Fruit fly (Drosophila melanogaster): ENCODE measurements around the gene Uba2.

The Uba2 gene

DNA sequence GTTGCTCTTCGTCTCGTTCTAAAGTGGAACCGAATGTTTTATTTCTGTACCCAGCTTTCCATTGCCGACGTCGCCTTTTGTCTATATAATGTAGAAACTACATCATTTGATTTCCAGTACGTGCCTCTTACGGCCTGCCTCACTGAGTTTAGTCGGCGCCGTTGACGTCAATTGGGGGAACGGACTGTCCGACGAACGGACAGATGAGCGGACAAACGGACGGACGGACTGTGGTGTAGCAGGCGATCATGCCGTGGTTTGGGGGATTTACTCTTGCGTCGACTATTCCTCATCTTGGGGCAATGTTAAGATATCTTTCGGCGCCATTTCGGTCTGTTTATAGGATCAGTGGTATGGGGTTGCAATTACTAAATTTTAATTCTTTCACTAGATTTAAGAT, 46.8 kb downstream of the Uba2 start:
- TF ChIP-seq Clk (GFP tag; optimal IDR thresholded peaks at IDR 0.05): no peak
- TF ChIP-seq kay (GFP tag; ENCODE audit: borderline replicate concordance): no peak
- no peak for TF ChIP-seq CG5204 (GFP tag; optimal IDR thresholded peaks at IDR 0.05)
- TF ChIP-seq Crg-1 (GFP tag; optimal IDR thresholded peaks at IDR 0.05): no peak
- TF ChIP-seq CG33017 (tag; optimal IDR thresholded peaks at IDR 0.05): no peak
- TF ChIP-seq CG11617 (GFP tag; optimal IDR thresholded peaks at IDR 0.05): no peak
- TF ChIP-seq CG7101 (tag; optimal IDR thresholded peaks at IDR 0.05): no peak

DNA sequence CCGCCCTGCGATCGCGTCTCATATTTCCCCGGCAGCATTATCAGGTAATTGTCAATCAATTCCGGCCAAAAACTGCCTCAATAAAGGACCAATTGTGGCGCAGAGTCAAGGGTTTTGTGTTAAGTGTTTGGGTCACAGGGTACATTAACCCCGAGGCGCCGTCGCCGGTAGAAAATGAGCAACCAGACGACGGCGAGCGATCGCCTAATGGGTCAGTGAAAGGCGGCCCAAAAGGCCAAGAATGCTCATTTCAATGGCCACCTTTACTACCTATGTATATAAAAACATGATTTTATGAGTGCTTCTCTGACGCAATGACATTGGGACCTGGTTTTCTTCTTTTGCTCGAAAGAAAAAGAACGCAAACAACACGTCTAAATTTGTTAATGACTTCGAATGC, 48.0 kb downstream of the Uba2 start:
- TF ChIP-seq cnc (optimal IDR thresholded peaks at IDR 0.05): no peak
- TF ChIP-seq CG7101 (tag; optimal IDR thresholded peaks at IDR 0.05): no peak
- no peak for TF ChIP-seq kay (GFP tag; ENCODE audit: borderline replicate concordance)
- TF ChIP-seq CG11617 (GFP tag; optimal IDR thresholded peaks at IDR 0.05): no peak
- no peak for TF ChIP-seq bab1 (GFP tag; optimal IDR thresholded peaks at IDR 0.05)
- no peak for TF ChIP-seq pad (GFP tag; optimal IDR thresholded peaks at IDR 0.05)
- no peak for TF ChIP-seq tj (GFP tag; optimal IDR thresholded peaks at IDR 0.05)
- no peak for TF ChIP-seq CG12768 (GFP tag; optimal IDR thresholded peaks at IDR 0.05)

DNA sequence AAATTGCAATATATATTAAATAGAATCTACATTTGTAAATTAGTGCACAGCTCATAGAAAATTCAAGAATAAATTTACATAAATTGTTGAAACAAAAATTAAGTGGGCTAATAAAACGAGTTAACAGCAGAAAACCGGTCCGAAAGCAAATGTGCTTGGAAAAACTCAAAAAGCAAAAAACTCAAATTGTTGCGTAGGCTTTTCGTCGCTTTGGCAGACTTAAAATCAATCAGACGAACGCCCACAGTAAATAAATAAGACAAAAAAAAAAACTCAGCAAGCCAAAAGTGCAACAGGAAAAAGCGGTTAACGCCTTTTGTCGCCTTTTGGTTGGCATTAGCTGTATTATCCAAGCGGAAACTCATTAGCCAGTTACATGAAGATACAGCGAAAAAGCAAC, 49.7 kb downstream of the Uba2 start:
- TF ChIP-seq CG12768 (GFP tag; optimal IDR thresholded peaks at IDR 0.05) (no peak), CG1620 (GFP tag; optimal IDR thresholded peaks at IDR 0.05) (no peak), CG33017 (tag; optimal IDR thresholded peaks at IDR 0.05) (no peak), cnc (optimal IDR thresholded peaks at IDR 0.05) (no peak), ovo (GFP tag; optimal IDR thresholded peaks at IDR 0.05) (no peak), CG7101 (tag; optimal IDR thresholded peaks at IDR 0.05) (no peak), tj (GFP tag; optimal IDR thresholded peaks at IDR 0.05) (no peak), CG5204 (GFP tag; optimal IDR thresholded peaks at IDR 0.05) (no peak), Clk (GFP tag; optimal IDR thresholded peaks at IDR 0.05) (no peak), toe (GFP tag; optimal IDR thresholded peaks at IDR 0.05) (no peak), pad (GFP tag; optimal IDR thresholded peaks at IDR 0.05) (no peak), CG7045 (GFP tag; optimal IDR thresholded peaks at IDR 0.05) (no peak), CG14711 (tag; optimal IDR thresholded peaks at IDR 0.05) (no peak), CG11617 (GFP tag; optimal IDR thresholded peaks at IDR 0.05) (no peak), Mnt (GFP tag; optimal IDR thresholded peaks at IDR 0.05) (no peak), bab1 (GFP tag; optimal IDR thresholded peaks at IDR 0.05) (no peak), kay (GFP tag; ENCODE audit: borderline replicate concordance) (no peak), Hr96 (GFP tag; optimal IDR thresholded peaks at IDR 0.05) (no peak), cic (GFP tag; optimal IDR thresholded peaks at IDR 0.05) (no peak)

DNA sequence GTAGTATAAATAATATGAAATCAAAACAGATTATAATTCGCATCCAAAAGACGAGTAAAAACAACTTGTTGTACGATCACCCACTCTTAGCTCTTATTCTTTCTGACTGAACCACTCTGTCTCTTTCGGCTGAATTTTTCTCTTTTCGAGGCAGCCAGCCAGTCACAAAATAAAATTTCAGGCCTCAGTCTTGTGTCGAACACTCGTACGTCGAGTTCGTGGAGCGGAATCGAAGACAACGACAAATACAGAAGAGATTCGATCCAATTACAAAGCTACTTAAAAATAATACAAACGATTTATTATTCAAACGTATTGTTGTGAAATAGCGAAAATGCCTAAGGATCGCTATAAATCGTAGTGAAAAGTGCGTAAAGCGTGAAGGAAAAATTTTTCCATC, 50.4 kb downstream of the Uba2 start:
- TF ChIP-seq ovo (GFP tag; optimal IDR thresholded peaks at IDR 0.05) (no peak), CG11617 (GFP tag; optimal IDR thresholded peaks at IDR 0.05) (no peak), kay (GFP tag; ENCODE audit: borderline replicate concordance) (peak; percentile 54), CG14711 (tag; optimal IDR thresholded peaks at IDR 0.05) (no peak), CG12768 (GFP tag; optimal IDR thresholded peaks at IDR 0.05) (no peak), cnc (optimal IDR thresholded peaks at IDR 0.05) (no peak), toe (GFP tag; optimal IDR thresholded peaks at IDR 0.05) (no peak), bab1 (GFP tag; optimal IDR thresholded peaks at IDR 0.05) (peak; percentile 32), CG7045 (GFP tag; optimal IDR thresholded peaks at IDR 0.05) (no peak)

DNA sequence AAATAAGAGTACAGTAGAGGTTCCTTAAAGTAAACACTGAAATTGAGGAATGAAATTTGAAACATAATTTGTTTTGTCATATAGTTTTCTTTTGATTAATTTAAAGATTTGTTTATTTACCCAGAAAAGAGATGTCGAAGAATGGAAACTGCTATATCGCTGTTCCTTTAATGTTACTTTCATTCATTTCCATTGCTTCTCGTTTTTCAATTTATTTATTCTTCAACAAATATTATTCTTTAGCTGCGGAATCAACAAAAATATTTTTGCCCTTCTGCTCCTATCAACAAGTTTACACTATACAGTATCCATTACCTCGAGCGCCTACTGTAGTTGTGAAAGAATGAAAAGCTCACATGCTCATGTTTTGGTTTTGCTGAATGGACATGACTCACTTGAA, 51.5 kb downstream of the Uba2 start:
- no peak for TF ChIP-seq CG5204 (GFP tag; optimal IDR thresholded peaks at IDR 0.05)
- peak; percentile 7 for TF ChIP-seq kay (GFP tag; ENCODE audit: borderline replicate concordance)
- peak; percentile 55 for TF ChIP-seq bab1 (GFP tag; optimal IDR thresholded peaks at IDR 0.05)
- no peak for TF ChIP-seq cnc (optimal IDR thresholded peaks at IDR 0.05)
- no peak for TF ChIP-seq tj (GFP tag; optimal IDR thresholded peaks at IDR 0.05)
- TF ChIP-seq CG7101 (tag; optimal IDR thresholded peaks at IDR 0.05): peak; percentile 25
- TF ChIP-seq cic (GFP tag; optimal IDR thresholded peaks at IDR 0.05): no peak
- TF ChIP-seq CG14711 (tag; optimal IDR thresholded peaks at IDR 0.05): no peak

Data from whole organism, adult.